Worm (Caenorhabditis elegans): ENCODE results near the gene rbd-1.

- TF ChIP-seq pqm-1 (tag; optimal IDR thresholded peaks at IDR 0.05) = no peak
- no peak for TF ChIP-seq ztf-16 (tag; optimal IDR thresholded peaks at IDR 0.05)
- TF ChIP-seq C38D4.7 (GFP tag; optimal IDR thresholded peaks at IDR 0.05) = no peak
- TF ChIP-seq ceh-9 (tag; optimal IDR thresholded peaks at IDR 0.05) = no peak
- TF ChIP-seq ama-1 (optimal IDR thresholded peaks at IDR 0.05) = no peak
- TF ChIP-seq zip-5 (tag; optimal IDR thresholded peaks at IDR 0.05) = no peak
- no peak for TF ChIP-seq nhr-11 (tag; optimal IDR thresholded peaks at IDR 0.05)
- no peak for TF ChIP-seq unc-55 (GFP tag; optimal IDR thresholded peaks at IDR 0.05)
- no peak for TF ChIP-seq eyg-1 (tag; optimal IDR thresholded peaks at IDR 0.05)
- TF ChIP-seq pat-9 (tag; optimal IDR thresholded peaks at IDR 0.05) = no peak
- TF ChIP-seq ets-4 (tag; optimal IDR thresholded peaks at IDR 0.05) = no peak
Observed at ce11 chrIV:12698880-12699279, 25.9 kb upstream of the rbd-1 start.

All from whole organism, late embryonic.